Fruit fly (Drosophila melanogaster) whole organism, embryonic: ENCODE measurements around the gene CG15725.
A peak's percentile ranks its signal among the peaks of the same experiment; 100 is the strongest.

ENCODE experiments used
- Adf1 ChIP-seq: fragments of 200-800 bp; sonication (Bioruptor generic); IDR thresholded peaks from 2 replicates; pipeline ENCODE4 v1.3.6; 2022; ENCODE audit warnings: missing biosample characterization, missing genetic modification characterization
- Bdp1 ChIP-seq: fragments of 200-800 bp; sonication (Bioruptor generic); optimal IDR thresholded peaks from 3 replicates; lab custom pipeline; 2016; ENCODE audit warnings: missing biosample characterization, missing genetic modification characterization
- C15 ChIP-seq: fragments of 200-800 bp; sonication (Bioruptor generic); IDR thresholded peaks from 3 replicates; pipeline ENCODE4 v1.3.6; 2022; ENCODE audit warnings: missing biosample characterization, missing genetic modification characterization
- CG10147 ChIP-seq: fragments of 200-800 bp; sonication (Bioruptor generic); optimal IDR thresholded peaks from 2 replicates; lab custom pipeline; 2019; ENCODE audit warnings: missing biosample characterization, mild to moderate bottlenecking, missing genetic modification characterization, moderate library complexity
- CG10543 ChIP-seq: fragments of 200-800 bp; sonication (Bioruptor generic); optimal IDR thresholded peaks from 3 replicates; lab custom pipeline; 2017; ENCODE audit warnings: missing biosample characterization, mild to moderate bottlenecking, missing genetic modification characterization, moderate library complexity
- CG11093 ChIP-seq: fragments of 200-800 bp; sonication (Bioruptor generic); IDR thresholded peaks from 3 replicates; pipeline ENCODE4 v1.3.6; 2022; ENCODE audit warnings: missing biosample characterization, missing genetic modification characterization
- CG11456 ChIP-seq: fragments of 200-800 bp; sonication (Bioruptor generic); IDR thresholded peaks from 3 replicates; pipeline ENCODE4 v1.3.6; 2022; ENCODE audit warnings: missing biosample characterization, missing genetic modification characterization
- CG13424 ChIP-seq: fragments of 200-800 bp; sonication (Bioruptor generic); optimal IDR thresholded peaks from 2 replicates; lab custom pipeline; 2019; ENCODE audit warnings: missing biosample characterization, mild to moderate bottlenecking, missing genetic modification characterization, moderate library complexity
- CG13894 ChIP-seq: fragments of 200-800 bp; sonication (Bioruptor generic); optimal IDR thresholded peaks from 3 replicates; lab custom pipeline; 2018; ENCODE audit warnings: missing biosample characterization, mild to moderate bottlenecking, missing genetic modification characterization, moderate library complexity
- CG15479 ChIP-seq: fragments of 200-800 bp; sonication (Bioruptor generic); optimal IDR thresholded peaks from 3 replicates; lab custom pipeline; 2019; ENCODE audit warnings: missing biosample characterization, mild to moderate bottlenecking, missing genetic modification characterization, moderate library complexity
- CG15696 ChIP-seq: fragments of 200-800 bp; sonication (Bioruptor generic); optimal IDR thresholded peaks from 2 replicates; lab custom pipeline; 2019; ENCODE audit warnings: missing biosample characterization, mild to moderate bottlenecking, missing genetic modification characterization, moderate library complexity
- CG16863 ChIP-seq: fragments of 200-800 bp; sonication (Bioruptor generic); optimal IDR thresholded peaks from 3 replicates; lab custom pipeline; 2016; ENCODE audit warnings: missing biosample characterization, missing genetic modification characterization
- CG17612 ChIP-seq: fragments of 200-800 bp; sonication (Bioruptor generic); IDR thresholded peaks from 2 replicates; pipeline ENCODE4 v1.3.6; 2022; ENCODE audit warnings: missing biosample characterization, missing genetic modification characterization
- CG17912 ChIP-seq: fragments of 200-800 bp; sonication (Bioruptor generic); optimal IDR thresholded peaks from 2 replicates; lab custom pipeline; 2018; ENCODE audit warnings: missing biosample characterization, mild to moderate bottlenecking, missing genetic modification characterization
- CG18262 ChIP-seq: fragments of 200-800 bp; optimal IDR thresholded peaks from 3 replicates; lab custom pipeline; 2019; ENCODE audit warnings: missing biosample characterization, mild to moderate bottlenecking, missing genetic modification characterization, moderate library complexity
- CG2116 ChIP-seq: fragments of 200-800 bp; sonication (Bioruptor generic); optimal IDR thresholded peaks from 3 replicates; lab custom pipeline; 2018; ENCODE audit warnings: missing biosample characterization, mild to moderate bottlenecking, missing genetic modification characterization
- CG2129 ChIP-seq: fragments of 200-800 bp; sonication (Bioruptor generic); IDR thresholded peaks from 2 replicates; pipeline ENCODE4 v1.3.6; 2022; ENCODE audit warnings: missing biosample characterization, missing genetic modification characterization; ENCODE audit not compliant: partially characterized antibody
- CG34422 ChIP-seq: fragments of 200-800 bp; sonication (Bioruptor generic); IDR thresholded peaks from 3 replicates; pipeline ENCODE4 v1.3.6; 2022; ENCODE audit warnings: missing biosample characterization, missing genetic modification characterization
- CG3847 ChIP-seq: fragments of 200-800 bp; sonication (Bioruptor generic); IDR thresholded peaks from 2 replicates; pipeline ENCODE4 v1.3.6; 2022; ENCODE audit warnings: missing biosample characterization, missing genetic modification characterization
- CG4854 ChIP-seq: fragments of 200-800 bp; sonication (Bioruptor generic); optimal IDR thresholded peaks from 2 replicates; lab custom pipeline; 2016; ENCODE audit warnings: missing biosample characterization, missing genetic modification characterization, inconsistent platforms
- CG5180 ChIP-seq: fragments of 200-800 bp; sonication (Bioruptor generic); optimal IDR thresholded peaks from 3 replicates; lab custom pipeline; 2017; ENCODE audit warnings: missing biosample characterization, missing genetic modification characterization, mild to moderate bottlenecking, moderate library complexity, missing genetic modification reagents
- CG6791 ChIP-seq: fragments of 200-800 bp; sonication (Bioruptor generic); IDR thresholded peaks from 3 replicates; pipeline ENCODE4 v1.3.6; 2022; ENCODE audit warnings: missing biosample characterization, missing genetic modification characterization; ENCODE audit not compliant: partially characterized antibody
- CG7357 ChIP-seq: fragments of 200-800 bp; sonication (Bioruptor generic); IDR thresholded peaks from 3 replicates; pipeline ENCODE4 v1.3.6; 2022; ENCODE audit warnings: missing biosample characterization, missing genetic modification characterization
- CG7786 ChIP-seq: fragments of 200-800 bp; sonication (Bioruptor generic); optimal IDR thresholded peaks from 2 replicates; lab custom pipeline; 2016; ENCODE audit warnings: missing biosample characterization, missing genetic modification characterization
- CG8478 ChIP-seq: fragments of >200 bp; optimal IDR thresholded peaks from 2 replicates; lab custom pipeline; 2018
- Dll ChIP-seq: fragments of 200-800 bp; sonication (Bioruptor generic); IDR thresholded peaks from 4 replicates; pipeline ENCODE4 v1.3.6; 2022; ENCODE audit warnings: missing biosample characterization, missing genetic modification characterization; ENCODE audit not compliant: partially characterized antibody
- E2f2 ChIP-seq: fragments of 200-800 bp; sonication (Bioruptor generic); IDR thresholded peaks from 2 replicates; pipeline ENCODE4 v1.3.6; 2022; ENCODE audit warnings: missing biosample characterization, missing genetic modification characterization
- ERR ChIP-seq: fragments of 200-800 bp; sonication (Bioruptor generic); optimal IDR thresholded peaks from 2 replicates; lab custom pipeline; 2016; ENCODE audit warnings: missing biosample characterization, missing genetic modification characterization
- Gug ChIP-seq: fragments of 200-800 bp; sonication (Bioruptor generic); IDR thresholded peaks from 4 replicates; pipeline ENCODE4 v1.3.6; 2022; ENCODE audit warnings: missing biosample characterization, missing genetic modification characterization
- Hey ChIP-seq: fragments of 200-800 bp; sonication (Bioruptor generic); optimal IDR thresholded peaks from 3 replicates; lab custom pipeline; 2018; ENCODE audit warnings: missing biosample characterization, mild to moderate bottlenecking, missing genetic modification characterization
- Hr78 ChIP-seq, 2 experiments: fragments of 200-800 bp in 1 of 2; fragments of >200 bp in 1 of 2; sonication (Bioruptor generic) in 1 of 2; optimal IDR thresholded peaks; 2 replicates each; lab custom pipeline; 2017 to 2019; ENCODE audit warnings: missing biosample characterization in 2 of 2, missing genetic modification characterization in 2 of 2, mild to moderate bottlenecking in 1 of 2, moderate library complexity in 1 of 2
- Nf-YA ChIP-seq: fragments of 200-800 bp; sonication (Bioruptor generic); IDR thresholded peaks from 2 replicates; pipeline ENCODE4 v1.3.6; 2022; ENCODE audit warnings: missing biosample characterization, missing genetic modification characterization
- Poxn ChIP-seq: fragments of 200-800 bp; sonication (Bioruptor generic); IDR thresholded peaks from 2 replicates; pipeline ENCODE4 v1.3.6; 2022; ENCODE audit warnings: missing biosample characterization, missing genetic modification characterization
- Ravus ChIP-seq: fragments of 200-800 bp; sonication (Bioruptor generic); IDR thresholded peaks from 2 replicates; pipeline ENCODE4 v1.3.6; 2022; ENCODE audit warnings: missing biosample characterization, missing genetic modification characterization
- Sox102F ChIP-seq: fragments of 200-800 bp; sonication (Bioruptor generic); optimal IDR thresholded peaks from 2 replicates; lab custom pipeline; 2018; ENCODE audit warnings: missing biosample characterization, mild to moderate bottlenecking, missing genetic modification characterization, moderate library complexity
- Sry-β ChIP-seq: fragments of 200-800 bp; sonication (Bioruptor generic); optimal IDR thresholded peaks from 2 replicates; lab custom pipeline; 2018; ENCODE audit warnings: missing biosample characterization, mild to moderate bottlenecking, missing genetic modification characterization, moderate library complexity
- abd-A ChIP-seq: fragments of 200-800 bp; sonication (Bioruptor generic); optimal IDR thresholded peaks from 3 replicates; lab custom pipeline; 2019; ENCODE audit warnings: missing biosample characterization, mild to moderate bottlenecking, missing genetic modification characterization, moderate library complexity
- amos ChIP-seq: fragments of 200-800 bp; sonication (Bioruptor generic); IDR thresholded peaks from 2 replicates; pipeline ENCODE4 v1.3.6; 2022; ENCODE audit warnings: missing biosample characterization, missing genetic modification characterization; ENCODE audit not compliant: partially characterized antibody
- dpn ChIP-seq, 2 experiments: fragments of 200-800 bp; sonication (Bioruptor generic); optimal IDR thresholded peaks; 3 replicates each; lab custom pipeline; 2016; ENCODE audit warnings: missing biosample characterization in 2 of 2, missing genetic modification characterization in 2 of 2
- ems ChIP-seq: fragments of 200-800 bp; sonication (Bioruptor generic); optimal IDR thresholded peaks from 3 replicates; lab custom pipeline; 2016; ENCODE audit warnings: missing biosample characterization, missing genetic modification characterization
- ewg ChIP-seq: fragments of 200-800 bp; sonication (Bioruptor generic); optimal IDR thresholded peaks from 3 replicates; lab custom pipeline; 2017; ENCODE audit warnings: mild to moderate bottlenecking, missing biosample characterization, missing genetic modification reagents, missing genetic modification characterization
- fu2 ChIP-seq: fragments of 200-800 bp; sonication (Bioruptor generic); optimal IDR thresholded peaks from 2 replicates; lab custom pipeline; 2016; ENCODE audit warnings: missing biosample characterization, missing genetic modification characterization
- gsb ChIP-seq: fragments of 200-800 bp; sonication (Bioruptor generic); IDR thresholded peaks from 2 replicates; pipeline ENCODE4 v1.3.6; 2022; ENCODE audit warnings: missing biosample characterization, missing genetic modification characterization
- pho ChIP-seq: fragments of 200-800 bp; sonication (Bioruptor generic); optimal IDR thresholded peaks from 2 replicates; lab custom pipeline; 2016; ENCODE audit warnings: missing biosample characterization, missing genetic modification characterization
- prd ChIP-seq, 3 experiments: fragments of >200 bp in 2 of 3; fragments of 200-800 bp in 1 of 3; sonication (Bioruptor generic) in 1 of 3; optimal IDR thresholded peaks in 2 of 3; IDR thresholded peaks in 1 of 3; 2 replicates in 2 of 3; 3 replicates in 1 of 3; pipeline versions ENCODE4 v1.3.6 to Lab custom; 2017 to 2022; ENCODE audit warnings: missing biosample characterization in 1 of 3, missing genetic modification characterization in 1 of 3
- ssp ChIP-seq: fragments of 200-800 bp; sonication (Bioruptor generic); IDR thresholded peaks from 2 replicates; pipeline ENCODE4 v1.3.6; 2022; ENCODE audit warnings: missing biosample characterization, missing genetic modification characterization
- tgo ChIP-seq: fragments of 200-800 bp; sonication (Bioruptor generic); IDR thresholded peaks from 3 replicates; pipeline ENCODE4 v1.3.6; 2022; ENCODE audit warnings: missing biosample characterization, missing genetic modification characterization
- tin ChIP-seq: fragments of 200-800 bp; sonication (Bioruptor generic); optimal IDR thresholded peaks from 3 replicates; lab custom pipeline; 2016; ENCODE audit warnings: missing biosample characterization, missing genetic modification characterization
- yki ChIP-seq: fragments of >200 bp; optimal IDR thresholded peaks from 3 replicates; lab custom pipeline; 2018

CG15725 gene

DNA sequence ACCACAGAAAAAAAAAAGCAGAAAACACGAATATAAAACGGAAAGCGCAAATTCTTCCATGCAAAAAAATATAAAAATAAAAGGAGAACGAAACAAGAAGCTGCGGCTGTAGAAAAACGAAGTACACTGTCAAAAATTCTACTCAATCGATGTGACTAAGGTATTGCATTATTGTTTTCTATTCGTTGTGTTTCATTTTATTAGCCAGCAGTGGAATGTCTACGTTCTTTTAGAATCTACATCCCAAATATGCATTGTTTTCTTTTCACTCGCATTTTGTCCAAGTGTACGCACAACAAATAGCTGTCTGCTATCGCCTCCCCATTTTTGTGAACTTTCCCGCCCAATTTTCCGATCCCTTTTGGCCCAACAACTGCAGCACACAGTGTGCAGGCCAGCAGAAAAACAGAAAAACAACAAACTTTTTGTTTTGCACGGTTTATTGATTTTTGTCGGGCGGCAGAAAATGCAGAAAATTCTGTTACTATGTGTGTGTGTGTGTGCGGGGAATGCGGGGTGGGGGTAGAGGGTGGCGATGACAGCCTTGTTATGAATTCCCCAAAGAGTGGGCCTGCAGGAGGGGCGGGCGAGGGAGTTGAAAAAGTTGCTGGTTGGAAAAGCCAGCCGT is 13.6 kb downstream of the CG15725 start (continued):
- TF ChIP-seq CG34422 (GFP tag; lab: Robert Waterston, UW) (peak; percentile 41; the same call in 1 of the 3 replicates), Bdp1 (GFP tag; lab: Kevin White, UChicago) (peak; percentile 69), CG10147 (peak; percentile 48), CG11093 (GFP tag; lab: Robert Waterston, UW) (0 out of 3 replicates have a peak, but pooled peaks have one; percentile 51), ems (GFP tag; lab: Kevin White, UChicago) (peak; percentile 44), CG2116 (GFP tag; lab: Kevin White, UChicago) (no peak), CG4854 (GFP tag; lab: Kevin White, UChicago) (peak; percentile 64), Nf-YA (GFP tag; lab: Robert Waterston, UW) (no peak), CG5180 (no peak), dpn (GFP tag; optimal IDR thresholded peaks at IDR 0.05; lab: Kevin White, UChicago) (peak; percentile 76 to 80), C15 (GFP tag; lab: Robert Waterston, UW) (no peak), Adf1 (no peak), pho (peak; percentile 69), CG16863 (GFP tag; lab: Kevin White, UChicago) (peak; percentile 67), Dll (GFP tag; lab: Robert Waterston, UW) (no peak), CG6791 (no peak), tgo (GFP tag; lab: Robert Waterston, UW) (peak; percentile 56; the same call in 2 of the 3 replicates), CG15479 (GFP tag; lab: Kevin White, UChicago) (no peak), gsb (GFP tag; lab: Robert Waterston, UW) (peak; percentile 16; the same call in 1 of the 2 replicates), abd-A (tag; lab: Kevin White, UChicago) (no peak), CG17912 (no peak), CG15696 (no peak), ERR (peak; percentile 47), CG18262 (tag; lab: Kevin White, UChicago) (peak; percentile 64), CG11456 (GFP tag; lab: Robert Waterston, UW) (peak; percentile 71), E2f2 (GFP tag; lab: Robert Waterston, UW) (no peak), CG13424 (tag; lab: Kevin White, UChicago) (peak; percentile 64), prd (optimal IDR thresholded peaks at IDR 0.05; lab: Kevin White, UChicago) (no peak), prd (GFP tag; IDR thresholded peaks at IDR 0.05; lab: Robert Waterston, UW) (peak; percentile 76), CG2129 (no peak), CG7786 (GFP tag; lab: Kevin White, UChicago) (peak; percentile 76), Ravus (GFP tag; lab: Robert Waterston, UW) (no peak), fu2 (GFP tag; lab: Kevin White, UChicago) (peak; percentile 67), CG13894 (tag; lab: Kevin White, UChicago) (no peak), Hr78 (GFP tag; optimal IDR thresholded peaks at IDR 0.05; lab: Kevin White, UChicago) (no peak), Hey (no peak), CG10543 (GFP tag; lab: Kevin White, UChicago) (no peak), tin (peak; percentile 77), Poxn (no peak), Gug (peak; percentile 60; the same call in 3 of the 4 replicates), CG7357 (GFP tag; lab: Robert Waterston, UW) (peak; percentile 55; the same call in 1 of the 3 replicates), yki (lab: Kevin White, UChicago) (no peak), CG3847 (GFP tag; lab: Robert Waterston, UW) (peak; percentile 49; the same call in 1 of the 2 replicates), Sry-β (GFP tag; lab: Kevin White, UChicago) (no peak), ssp (GFP tag; lab: Robert Waterston, UW) (peak; percentile 37), Sox102F (peak; percentile 81), ewg (peak; percentile 38), CG17612 (GFP tag; lab: Robert Waterston, UW) (no peak), CG8478 (lab: Kevin White, UChicago) (no peak), amos (no peak)
